Worm (Caenorhabditis elegans) whole organism, late embryonic: ENCODE results near the gene T05C1.1.

Source experiments
- ceh-14 ChIP-seq: sonication (generic microtip); optimal IDR thresholded peaks from 2 replicates; lab custom pipeline; 2016; ENCODE audit warnings: missing genotype, missing genetic modification characterization, missing compliant biosample characterization
- ceh-9 ChIP-seq: sonication (generic microtip); optimal IDR thresholded peaks from 2 replicates; lab custom pipeline; 2016; ENCODE audit warnings: mild to moderate bottlenecking, missing genetic modification characterization, inconsistent platforms, missing compliant biosample characterization
- dve-1 ChIP-seq: sonication (generic microtip); optimal IDR thresholded peaks from 2 replicates; lab custom pipeline; 2017; ENCODE audit warnings: antibody characterized with exemption, mild to moderate bottlenecking, missing genetic modification characterization, missing compliant biosample characterization
- fkh-10 ChIP-seq: fragments of 150-350 bp; optimal IDR thresholded peaks from 2 replicates; lab custom pipeline; 2014; ENCODE audit warnings: missing biosample characterization, missing genetic modification reagents, missing genetic modification characterization
- hlh-15 ChIP-seq: sonication (generic microtip); optimal IDR thresholded peaks from 2 replicates; lab custom pipeline; 2016; ENCODE audit warnings: missing genetic modification characterization, missing compliant biosample characterization
- lin-11 ChIP-seq: fragments of 200-800 bp; sonication (Bioruptor generic); optimal IDR thresholded peaks from 2 replicates; lab custom pipeline; 2018; ENCODE audit warnings: mild to moderate bottlenecking, missing genetic modification characterization, missing compliant biosample characterization
- nfya-1 ChIP-seq: sonication (generic microtip); optimal IDR thresholded peaks from 2 replicates; lab custom pipeline; 2017; ENCODE audit warnings: missing genetic modification characterization, mild to moderate bottlenecking, missing compliant biosample characterization, antibody characterized with exemption, moderate library complexity
- nhr-11 ChIP-seq: fragments of 150-350 bp; optimal IDR thresholded peaks from 2 replicates; lab custom pipeline; 2014; ENCODE audit warnings: missing biosample characterization, missing genetic modification characterization
- pha-4 ChIP-seq: fragments of 150-350 bp; optimal IDR thresholded peaks from 2 replicates; lab custom pipeline; 2018; ENCODE audit warnings: missing biosample characterization, missing genetic modification reagents, missing genetic modification characterization
- pqm-1 ChIP-seq: sonication (generic microtip); optimal IDR thresholded peaks from 2 replicates; lab custom pipeline; 2016; ENCODE audit warnings: missing genetic modification characterization, missing compliant biosample characterization
- sox-4 ChIP-seq: sonication (generic microtip); optimal IDR thresholded peaks from 2 replicates; lab custom pipeline; 2017; ENCODE audit warnings: mild to moderate bottlenecking, missing genetic modification characterization, inconsistent platforms, missing compliant biosample characterization

- TF ChIP-seq nhr-11 (tag; lab: Kevin White, UChicago), result no peak
- peak; percentile 63 for TF ChIP-seq dve-1 (tag; lab: Kevin White, UChicago)
- no peak for TF ChIP-seq ceh-14
- TF ChIP-seq pqm-1, result no peak
- TF ChIP-seq fkh-10 (GFP tag; lab: Kevin White, UChicago), result no peak
- no peak for TF ChIP-seq pha-4 (tag; lab: Kevin White, UChicago)
- TF ChIP-seq hlh-15 (tag; lab: Kevin White, UChicago), result no peak
- no peak for TF ChIP-seq sox-4 (tag; lab: Kevin White, UChicago)
- no peak for TF ChIP-seq ceh-9 (tag; lab: Kevin White, UChicago)
- no peak for TF ChIP-seq lin-11
- TF ChIP-seq nfya-1 (tag; lab: Kevin White, UChicago), result no peak
Measured at ce11 chrII:4454823-4455222, 23.6 kb upstream of the T05C1.1 start.
